Fruit fly (Drosophila melanogaster) whole organism: ENCODE data around the gene pHCl-2.
A peak's percentile ranks its signal among the peaks of the same experiment; 100 is the strongest.

ENCODE experiments used
- Dll ChIP-seq: fragments of >200 bp; optimal IDR thresholded peaks from 2 replicates; lab custom pipeline; 2017
- EcR ChIP-seq, 2 experiments: fragments of >200 bp; optimal IDR thresholded peaks; 2 replicates each; lab custom pipeline; 2017; ENCODE audit warnings: missing biosample characterization in 2 of 2, missing genetic modification characterization in 2 of 2, missing genetic modification reagents in 2 of 2
- pan ChIP-seq: fragments of >200 bp; optimal IDR thresholded peaks from 2 replicates; lab custom pipeline; 2017
- psq ChIP-seq: fragments of >200 bp; optimal IDR thresholded peaks from 2 replicates; lab custom pipeline; 2017
- usp ChIP-seq: fragments of >200 bp; optimal IDR thresholded peaks from 2 replicates; lab custom pipeline; 2017; ENCODE audit warnings: missing biosample characterization, missing genetic modification characterization, mixed read lengths

- TF ChIP-seq usp (no peak), psq (no peak), EcR (GFP tag; optimal IDR thresholded peaks at IDR 0.05; lab: Kevin White, UChicago) (peak in 1 of 2 experiments; percentile 18), Dll (lab: Kevin White, UChicago) (no peak), pan (lab: Kevin White, UChicago) (no peak)
Observed at dm6 chr3R:31251130-31251770, 53.9 kb downstream of the pHCl-2 start.
